Fruit fly (Drosophila melanogaster): Measurements from ENCODE around the gene rho-5.

rho-5 gene

DNA sequence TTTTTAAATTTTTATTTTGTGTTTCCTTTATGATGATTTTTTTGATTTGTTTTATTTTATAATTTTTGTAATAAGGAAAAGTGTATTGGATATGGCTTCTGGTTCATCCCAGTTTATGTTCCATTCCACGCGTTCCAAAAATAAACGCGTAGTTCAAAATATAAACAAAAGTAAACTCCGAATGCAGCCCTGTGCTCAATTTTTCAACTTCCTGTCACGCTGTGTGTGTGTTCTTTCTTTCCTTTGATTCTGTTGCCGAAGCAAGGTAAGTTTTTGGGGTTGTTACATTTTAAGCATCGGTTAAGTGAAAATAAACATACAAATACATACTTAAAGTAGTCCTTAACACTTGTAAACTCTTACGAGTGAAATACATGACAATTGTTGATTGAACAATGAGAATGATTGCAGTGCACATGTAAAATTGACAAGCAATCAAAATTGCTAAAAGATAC lies 34.4 kb upstream of the rho-5 start, which contains the start of the genes Ip259 and RpS27A:
Ip259 (plus strand) TSS at position 231 of the 455 bp plus-strand sequence.
RpS27A (plus strand) TSS at position 231 of the 455 bp plus-strand sequence.
- TF ChIP-seq ey (GFP tag; optimal IDR thresholded peaks at IDR 0.05) (peak; percentile 37), Hr83 (GFP tag; optimal IDR thresholded peaks at IDR 0.05; ENCODE audit: poor library complexity, severe bottlenecking) (peak; percentile 86), Vsx2 (GFP tag; optimal IDR thresholded peaks at IDR 0.05; ENCODE audit: partially characterized antibody) (no peak), CG9705 (GFP tag; optimal IDR thresholded peaks at IDR 0.05) (peak; percentile 81), foxo (GFP tag; optimal IDR thresholded peaks at IDR 0.05) (peak in 1 of 2 experiments; percentile 2), rgr (GFP tag; optimal IDR thresholded peaks at IDR 0.05) (peak; percentile 83), Dfd (GFP tag; optimal IDR thresholded peaks at IDR 0.05) (no peak), dsf (GFP tag; optimal IDR thresholded peaks at IDR 0.05; ENCODE audit: borderline replicate concordance) (peak; percentile 26), sv (GFP tag; optimal IDR thresholded peaks at IDR 0.05) (no peak), pan (optimal IDR thresholded peaks at IDR 0.05) (no peak), woc (GFP tag; optimal IDR thresholded peaks at IDR 0.05) (peak; percentile 84), Jra (GFP tag; optimal IDR thresholded peaks at IDR 0.05) (peak; percentile 38), HLH106 (tag; optimal IDR thresholded peaks at IDR 0.05) (peak; percentile 68), Myc (optimal IDR thresholded peaks at IDR 0.05) (peak; percentile 70), br (GFP tag; optimal IDR thresholded peaks at IDR 0.05) (no peak), Dif (GFP tag; optimal IDR thresholded peaks at IDR 0.05; ENCODE audit: partially characterized antibody) (peak; percentile 39), N (GFP tag; optimal IDR thresholded peaks at IDR 0.05) (peak; percentile 53), Rel (GFP tag; optimal IDR thresholded peaks at IDR 0.05) (no peak), Rel (tag; optimal IDR thresholded peaks at IDR 0.05) (no peak), Hnf4 (GFP tag; optimal IDR thresholded peaks at IDR 0.05) (peak; percentile 64), OdsH (GFP tag; optimal IDR thresholded peaks at IDR 0.05) (peak; percentile 62), psq (GFP tag; optimal IDR thresholded peaks at IDR 0.05) (peak; percentile 38), Sp1 (GFP tag; optimal IDR thresholded peaks at IDR 0.05) (peak; percentile 79), Hr78 (GFP tag; optimal IDR thresholded peaks at IDR 0.05) (no peak), tai (GFP tag; optimal IDR thresholded peaks at IDR 0.05) (peak; percentile 66), CG32264 (GFP tag; optimal IDR thresholded peaks at IDR 0.05) (peak; percentile 55), brk (GFP tag; optimal IDR thresholded peaks at IDR 0.05) (peak; percentile 22), Abd-B (GFP tag; optimal IDR thresholded peaks at IDR 0.05) (no peak), Mio (GFP tag; optimal IDR thresholded peaks at IDR 0.05) (peak; percentile 24), sage (GFP tag; optimal IDR thresholded peaks at IDR 0.05) (peak; percentile 39)

dm6 chr2L:10405008-10405654 lies 31.4 kb upstream of the rho-5 start, which contains the start of the genes CG17768, LSm-4 and Ir31a:
Gene CG17768, minus strand, starts transcription at chr2L:10405203.
Gene LSm-4, minus strand, starts transcription at chr2L:10405203.
Gene Ir31a, plus strand, starts transcription at chr2L:10405565.
- no peak for TF ChIP-seq CG9705 (GFP tag; optimal IDR thresholded peaks at IDR 0.05)
- TF ChIP-seq sv (GFP tag; optimal IDR thresholded peaks at IDR 0.05): no peak
- no peak for TF ChIP-seq GATAd (GFP tag; optimal IDR thresholded peaks at IDR 0.05)
- TF ChIP-seq N (GFP tag; optimal IDR thresholded peaks at IDR 0.05): no peak
- peak; percentile 7 for TF ChIP-seq woc (GFP tag; optimal IDR thresholded peaks at IDR 0.05)
- no peak for TF ChIP-seq CrebA (GFP tag; optimal IDR thresholded peaks at IDR 0.05; ENCODE audit: borderline replicate concordance)
- TF ChIP-seq Sp1 (GFP tag; optimal IDR thresholded peaks at IDR 0.05): no peak

- TF ChIP-seq woc (GFP tag; optimal IDR thresholded peaks at IDR 0.05): peak; percentile 40
- TF ChIP-seq Myc (optimal IDR thresholded peaks at IDR 0.05): peak; percentile 7
- no peak for TF ChIP-seq rgr (GFP tag; optimal IDR thresholded peaks at IDR 0.05)
These were observed 30.2 kb upstream of the rho-5 start for dm6 chr2L:10403803-10404315.

DNA sequence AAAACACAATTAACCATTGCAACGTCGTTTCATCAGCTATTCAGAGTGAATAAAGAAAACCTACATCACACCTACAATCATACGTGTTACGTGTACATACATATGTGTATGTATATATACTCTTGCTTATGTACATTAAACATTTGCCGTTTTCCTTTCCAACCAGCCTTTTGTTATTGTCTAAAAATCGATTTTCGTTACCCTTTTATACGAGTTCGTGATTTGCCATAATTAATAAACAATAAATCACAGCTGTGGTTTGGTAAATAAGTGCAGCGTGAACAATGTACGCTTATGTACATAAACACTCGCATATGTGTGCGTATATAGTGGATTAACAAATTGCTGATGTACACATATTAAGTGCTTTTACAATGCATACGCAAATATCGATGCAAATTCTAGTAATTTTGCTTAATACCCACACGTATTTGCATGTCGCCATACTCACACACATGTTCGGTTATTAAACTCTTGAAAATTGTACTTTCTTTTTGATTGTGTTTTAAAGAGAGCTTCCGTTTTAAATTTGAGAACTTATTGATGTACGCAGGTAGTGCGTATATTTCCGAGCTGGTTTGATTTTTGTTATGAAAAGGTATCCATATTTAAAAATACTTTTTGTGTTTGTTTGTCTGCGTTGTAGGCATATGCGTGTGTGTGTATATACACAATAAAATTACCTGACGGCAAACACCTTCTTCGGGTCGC lies 23.3 kb upstream of the rho-5 start:
- TF ChIP-seq lola (GFP tag; optimal IDR thresholded peaks at IDR 0.05) (no peak), Jra (GFP tag; optimal IDR thresholded peaks at IDR 0.05) (peak; percentile 36), tai (GFP tag; optimal IDR thresholded peaks at IDR 0.05) (peak; percentile 4), CG32264 (GFP tag; optimal IDR thresholded peaks at IDR 0.05) (no peak)
